Worm (Caenorhabditis elegans): ENCODE data around the gene vab-23.

The vab-23 gene

DNA sequence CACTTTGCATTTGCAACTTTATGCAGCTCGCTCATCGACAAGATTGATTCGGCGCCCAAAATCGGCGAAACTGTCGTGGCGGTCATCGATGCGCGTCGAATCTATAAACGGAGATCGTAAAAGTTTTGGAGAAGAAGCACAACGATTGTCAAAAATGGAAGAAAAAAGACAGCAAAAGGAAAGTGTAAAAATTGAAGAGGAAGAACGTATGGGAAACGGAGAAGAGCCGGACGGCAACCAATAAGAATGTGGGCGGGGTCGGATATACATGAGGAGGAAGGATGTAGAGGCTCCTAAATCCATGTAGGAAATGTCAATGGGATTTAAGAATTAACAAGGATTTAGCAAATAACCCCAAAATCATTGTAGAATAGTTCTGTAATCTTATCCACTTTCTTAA lies at the start of gene vab-23:
Gene vab-23 (minus strand): TSS at position 101 of the 400 bp plus-strand sequence.
- TF ChIP-seq ref-1 (GFP tag; conservative IDR thresholded peaks at IDR 0.05): no peak
- no peak for TF ChIP-seq klf-2 (GFP tag; conservative IDR thresholded peaks at IDR 0.05)
- TF ChIP-seq med-1 (GFP tag; optimal IDR thresholded peaks at IDR 0.05; ENCODE audit: insufficient read depth): no peak
- no peak for TF ChIP-seq flt-1 (GFP tag; IDR thresholded peaks at IDR 0.05)
- no peak for TF ChIP-seq ztf-29 (GFP tag; IDR thresholded peaks at IDR 0.05)
- TF ChIP-seq tab-1 (GFP tag; IDR thresholded peaks at IDR 0.05): no peak

DNA sequence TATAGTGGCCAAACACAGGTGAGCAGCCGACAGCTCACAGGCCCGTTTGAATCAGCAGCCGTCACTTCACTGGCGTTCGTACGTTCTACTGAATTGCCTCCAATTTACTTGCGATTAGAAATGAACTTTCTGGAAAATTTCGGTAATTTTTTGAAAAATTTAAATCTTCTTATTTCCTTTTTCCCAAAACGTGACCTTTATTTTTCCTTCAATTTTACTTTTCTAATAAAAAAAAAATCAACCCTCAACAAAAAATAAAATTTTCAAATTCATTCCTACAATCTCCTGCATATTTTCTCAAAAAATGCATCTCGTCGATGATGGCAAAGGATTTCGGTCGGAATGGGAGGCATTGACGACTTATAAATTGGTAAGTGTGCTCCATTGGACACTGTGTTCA lies 47.4 kb upstream of the vab-23 start, which contains the start of gene W03C9.8:
Gene W03C9.8 (plus strand): TSS at position 301 of the 400 bp plus-strand sequence.
- TF ChIP-seq T22C8.4 (GFP tag; IDR thresholded peaks at IDR 0.05): no peak
- TF ChIP-seq tab-1 (GFP tag; IDR thresholded peaks at IDR 0.05): no peak
- TF ChIP-seq ref-1 (GFP tag; conservative IDR thresholded peaks at IDR 0.05): no peak
- TF ChIP-seq med-1 (GFP tag; optimal IDR thresholded peaks at IDR 0.05; ENCODE audit: insufficient read depth): no peak
- no peak for TF ChIP-seq cog-1 (tag; optimal IDR thresholded peaks at IDR 0.05)
- TF ChIP-seq ztf-29 (GFP tag; IDR thresholded peaks at IDR 0.05): no peak
- TF ChIP-seq flt-1 (GFP tag; IDR thresholded peaks at IDR 0.05): no peak
- no peak for TF ChIP-seq klf-2 (GFP tag; conservative IDR thresholded peaks at IDR 0.05)
- no peak for TF ChIP-seq ztf-23 (GFP tag; IDR thresholded peaks at IDR 0.05)

DNA sequence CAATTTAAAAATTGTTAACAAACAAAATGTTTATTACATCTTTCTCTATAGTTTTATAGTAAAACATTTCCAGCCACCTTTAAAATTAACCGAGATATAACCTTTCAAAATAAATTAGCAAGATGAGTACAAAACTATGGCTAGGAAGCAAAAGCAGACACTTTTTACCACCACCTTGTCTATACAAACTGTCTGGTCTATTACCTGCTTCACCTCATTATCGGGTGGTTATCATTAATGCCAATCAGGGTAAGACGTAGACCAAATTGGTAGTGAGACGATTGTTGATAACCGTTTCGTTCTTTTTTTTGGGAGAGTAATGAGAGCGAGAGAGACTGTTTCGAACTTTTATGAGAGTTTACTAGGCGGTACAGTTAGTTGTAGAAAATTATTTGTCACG lies 35.4 kb upstream of the vab-23 start:
- TF ChIP-seq ztf-29 (GFP tag; IDR thresholded peaks at IDR 0.05) (no peak), cog-1 (tag; optimal IDR thresholded peaks at IDR 0.05) (no peak), T22C8.4 (GFP tag; IDR thresholded peaks at IDR 0.05) (no peak), med-1 (GFP tag; optimal IDR thresholded peaks at IDR 0.05; ENCODE audit: insufficient read depth) (no peak)

DNA sequence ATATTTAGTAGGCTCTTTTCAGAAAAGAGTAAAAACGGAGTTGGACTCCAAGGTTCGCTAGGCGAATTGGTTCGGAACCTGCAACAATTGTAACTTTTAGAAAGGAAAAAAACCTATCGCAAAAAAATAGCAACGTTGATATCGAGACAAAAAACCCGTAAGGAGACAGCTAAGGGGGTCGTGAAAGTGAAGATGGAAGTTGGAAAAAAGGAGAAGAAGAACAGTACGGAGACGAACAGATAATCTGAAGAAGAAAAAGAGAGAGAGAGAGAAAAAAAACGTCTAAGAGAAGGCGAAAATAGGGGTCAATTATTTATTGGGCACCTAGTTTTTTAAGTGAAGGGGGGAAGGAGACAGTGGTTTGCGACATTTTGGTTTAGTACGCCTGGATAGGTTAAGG lies 34.3 kb upstream of the vab-23 start, which contains the start of gene lin-29:
Gene lin-29 (minus strand): TSS at position 78 of the 400 bp plus-strand sequence.
- no peak for TF ChIP-seq cog-1 (tag; optimal IDR thresholded peaks at IDR 0.05)
- no peak for TF ChIP-seq ztf-23 (GFP tag; IDR thresholded peaks at IDR 0.05)
- TF ChIP-seq ref-1 (GFP tag; conservative IDR thresholded peaks at IDR 0.05): no peak
- TF ChIP-seq ztf-29 (GFP tag; IDR thresholded peaks at IDR 0.05): no peak

DNA sequence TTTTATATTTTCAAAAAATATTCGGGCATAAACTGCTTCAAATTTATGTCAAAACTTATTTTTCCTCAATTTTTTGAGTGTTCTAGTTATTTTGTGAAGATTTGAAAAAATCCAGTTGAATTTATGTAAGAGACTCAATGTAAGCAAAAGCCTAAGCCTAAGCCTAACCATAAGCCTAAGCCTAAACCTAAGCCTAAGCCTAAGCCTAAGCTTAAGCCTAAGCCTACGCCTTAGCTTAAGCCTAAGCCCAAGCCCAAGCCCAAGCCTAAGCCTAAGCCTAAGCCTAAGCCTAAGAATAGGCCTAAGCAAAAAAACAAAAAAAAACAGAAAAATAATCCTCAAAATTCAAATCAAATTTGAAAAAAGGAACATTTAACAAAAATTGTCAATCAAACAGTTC lies 29.1 kb upstream of the vab-23 start:
- TF ChIP-seq klf-2 (GFP tag; conservative IDR thresholded peaks at IDR 0.05) (no peak), ztf-29 (GFP tag; IDR thresholded peaks at IDR 0.05) (peak; percentile 52; the same call in 1 of the 2 replicates)

DNA sequence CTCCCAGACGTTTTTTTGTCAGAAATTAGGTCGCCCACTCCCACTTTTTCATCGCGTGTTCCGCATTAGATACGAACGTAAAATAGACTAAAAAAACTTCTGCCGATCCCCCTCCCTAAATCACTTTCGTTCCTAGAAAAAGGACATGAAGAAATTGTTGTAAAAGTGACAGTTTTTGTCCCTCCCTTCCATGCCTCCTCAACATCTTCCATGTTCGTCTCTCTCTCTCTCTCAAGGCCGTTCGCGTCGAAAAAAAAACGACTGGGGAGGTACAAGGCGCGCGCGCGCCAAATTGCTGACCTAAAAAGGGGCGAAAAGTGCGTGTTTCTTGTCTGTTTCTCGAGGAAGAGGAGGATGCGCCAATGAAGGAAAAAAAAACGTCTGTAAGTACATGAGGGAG lies 27.7 kb upstream of the vab-23 start:
- TF ChIP-seq ztf-23 (GFP tag; IDR thresholded peaks at IDR 0.05) (no peak), cog-1 (tag; optimal IDR thresholded peaks at IDR 0.05) (no peak), ref-1 (GFP tag; conservative IDR thresholded peaks at IDR 0.05) (no peak), T22C8.4 (GFP tag; IDR thresholded peaks at IDR 0.05) (no peak), klf-2 (GFP tag; conservative IDR thresholded peaks at IDR 0.05) (no peak), flt-1 (GFP tag; IDR thresholded peaks at IDR 0.05) (no peak), ztf-29 (GFP tag; IDR thresholded peaks at IDR 0.05) (no peak), tab-1 (GFP tag; IDR thresholded peaks at IDR 0.05) (no peak), med-1 (GFP tag; optimal IDR thresholded peaks at IDR 0.05; ENCODE audit: insufficient read depth) (no peak)

DNA sequence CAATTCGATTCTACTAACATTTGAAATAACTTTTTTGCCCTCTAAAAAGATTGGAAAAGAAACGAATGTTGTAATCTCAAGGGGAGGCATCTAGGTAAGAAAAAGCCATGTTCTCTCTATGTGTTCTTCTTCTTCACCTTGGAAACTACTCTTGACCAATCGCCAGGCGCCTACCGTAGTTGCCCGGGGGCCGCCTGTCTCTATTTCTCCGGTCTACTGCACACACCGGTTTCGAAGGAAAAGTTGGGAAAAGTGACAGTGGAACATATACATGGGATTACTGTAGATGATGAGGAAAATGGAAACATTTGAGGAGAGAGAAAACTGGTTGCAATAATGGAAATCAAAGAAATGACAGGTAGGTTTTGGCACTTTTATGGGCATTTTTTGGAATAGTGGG lies 25.5 kb upstream of the vab-23 start:
- TF ChIP-seq ztf-23 (GFP tag; IDR thresholded peaks at IDR 0.05): no peak
- no peak for TF ChIP-seq T22C8.4 (GFP tag; IDR thresholded peaks at IDR 0.05)
- no peak for TF ChIP-seq cog-1 (tag; optimal IDR thresholded peaks at IDR 0.05)
- no peak for TF ChIP-seq med-1 (GFP tag; optimal IDR thresholded peaks at IDR 0.05; ENCODE audit: insufficient read depth)
- TF ChIP-seq ref-1 (GFP tag; conservative IDR thresholded peaks at IDR 0.05): no peak
- no peak for TF ChIP-seq klf-2 (GFP tag; conservative IDR thresholded peaks at IDR 0.05)
- no peak for TF ChIP-seq tab-1 (GFP tag; IDR thresholded peaks at IDR 0.05)

DNA sequence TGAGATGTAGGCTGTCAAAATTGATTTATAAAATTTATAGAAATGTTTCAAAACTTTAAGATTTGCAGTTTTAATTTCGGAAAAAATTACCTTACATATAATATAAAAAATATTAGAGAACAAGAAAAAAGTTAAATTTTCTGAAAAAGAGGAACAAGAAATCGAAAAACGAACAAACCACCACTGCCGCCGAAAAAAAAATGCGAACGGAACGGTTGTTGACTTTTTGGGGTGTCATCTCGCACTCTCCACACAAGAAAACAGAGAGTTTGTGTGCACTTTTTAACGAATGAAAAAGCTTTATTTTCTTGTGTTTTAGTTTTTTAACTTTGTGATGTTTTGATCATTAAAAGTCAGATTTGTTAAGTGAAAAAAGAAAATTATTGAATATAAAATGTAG lies 24.2 kb upstream of the vab-23 start:
- TF ChIP-seq tab-1 (GFP tag; IDR thresholded peaks at IDR 0.05) (no peak), klf-2 (GFP tag; conservative IDR thresholded peaks at IDR 0.05) (no peak), ztf-29 (GFP tag; IDR thresholded peaks at IDR 0.05) (no peak), med-1 (GFP tag; optimal IDR thresholded peaks at IDR 0.05; ENCODE audit: insufficient read depth) (no peak), flt-1 (GFP tag; IDR thresholded peaks at IDR 0.05) (no peak), ztf-23 (GFP tag; IDR thresholded peaks at IDR 0.05) (no peak), ref-1 (GFP tag; conservative IDR thresholded peaks at IDR 0.05) (no peak), T22C8.4 (GFP tag; IDR thresholded peaks at IDR 0.05) (no peak), cog-1 (tag; optimal IDR thresholded peaks at IDR 0.05) (no peak)

DNA sequence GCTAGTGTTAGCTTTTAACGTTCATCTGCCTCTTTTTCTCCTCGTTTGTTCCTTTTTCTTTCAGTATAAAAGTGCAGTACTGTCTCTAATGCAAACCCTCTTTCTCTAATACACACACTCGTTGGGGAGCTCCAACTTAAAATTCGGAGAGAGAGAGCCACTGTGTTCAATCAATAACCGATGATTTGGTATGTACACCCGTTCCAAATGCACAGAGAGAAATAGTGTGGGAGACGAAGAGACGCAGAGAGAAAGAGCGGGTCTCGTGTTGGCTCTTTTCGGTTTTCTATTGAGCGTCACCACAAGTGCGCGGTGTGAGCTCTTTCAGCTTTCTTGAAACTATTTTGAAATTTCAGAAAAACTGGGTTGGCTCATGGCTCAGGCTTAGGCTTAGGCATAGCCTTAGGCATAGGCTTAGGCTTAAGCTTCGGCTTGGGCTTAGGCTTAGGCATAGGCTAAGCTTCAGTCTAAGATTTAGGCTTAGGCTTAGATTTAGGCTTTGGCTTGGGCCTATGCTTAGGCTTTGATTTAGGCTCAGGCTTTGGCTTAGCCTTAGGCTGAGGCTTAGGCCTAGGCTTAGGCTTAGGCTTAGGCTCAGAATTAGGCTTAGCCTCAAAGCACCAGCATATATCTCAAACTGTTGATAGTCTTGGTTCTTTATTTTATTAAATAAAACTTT lies 22.7 kb upstream of the vab-23 start:
- TF ChIP-seq ztf-23 (GFP tag; IDR thresholded peaks at IDR 0.05) (no peak), ref-1 (GFP tag; conservative IDR thresholded peaks at IDR 0.05) (0 out of 2 replicates have a peak, but pooled peaks have one; percentile 12), T22C8.4 (GFP tag; IDR thresholded peaks at IDR 0.05) (no peak), ztf-29 (GFP tag; IDR thresholded peaks at IDR 0.05) (peak; percentile 65; the same call in 1 of the 2 replicates)

DNA sequence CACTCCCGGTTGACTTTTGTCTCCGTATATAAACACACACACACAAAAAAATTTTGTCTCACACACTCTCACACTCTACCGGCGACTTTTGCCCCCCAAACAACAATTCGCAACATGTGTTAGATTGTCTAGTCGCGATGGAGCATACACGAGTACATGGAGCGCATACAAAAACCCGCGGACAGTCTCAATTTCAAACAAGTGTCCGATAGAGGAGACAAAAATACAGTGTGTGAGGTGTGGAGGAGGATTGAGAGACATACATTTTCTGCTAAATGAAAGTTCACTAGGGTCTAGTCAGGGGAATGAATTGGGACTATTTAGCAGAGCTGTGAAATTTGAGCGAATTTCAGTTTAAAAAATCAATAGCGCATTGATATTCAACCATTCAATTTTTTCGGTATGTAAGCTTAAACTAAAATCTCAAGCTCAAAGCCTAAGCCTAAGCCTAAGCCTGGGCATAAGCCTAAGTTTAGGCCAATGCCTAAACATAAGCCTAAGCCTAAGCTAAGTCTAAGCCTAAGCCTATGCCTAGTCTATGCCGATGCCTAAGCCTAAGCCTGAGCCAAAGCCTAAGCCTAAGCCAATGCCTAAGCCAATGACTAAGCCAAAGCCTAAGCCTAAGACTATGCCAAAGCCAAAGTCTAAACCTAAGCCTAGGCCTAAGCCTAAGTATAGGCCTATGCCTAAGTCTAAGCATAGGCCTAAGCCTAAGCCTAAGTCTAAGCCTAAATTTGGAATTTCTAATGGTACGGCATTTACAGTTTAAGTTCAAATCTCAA lies 21.9 kb upstream of the vab-23 start:
- no peak for TF ChIP-seq klf-2 (GFP tag; conservative IDR thresholded peaks at IDR 0.05)
- TF ChIP-seq ztf-23 (GFP tag; IDR thresholded peaks at IDR 0.05): no peak
- TF ChIP-seq flt-1 (GFP tag; IDR thresholded peaks at IDR 0.05): no peak
- no peak for TF ChIP-seq T22C8.4 (GFP tag; IDR thresholded peaks at IDR 0.05)
- no peak for TF ChIP-seq cog-1 (tag; optimal IDR thresholded peaks at IDR 0.05)
- TF ChIP-seq ref-1 (GFP tag; conservative IDR thresholded peaks at IDR 0.05): no peak
- TF ChIP-seq ztf-29 (GFP tag; IDR thresholded peaks at IDR 0.05): no peak
- TF ChIP-seq med-1 (GFP tag; optimal IDR thresholded peaks at IDR 0.05; ENCODE audit: insufficient read depth): no peak
- TF ChIP-seq tab-1 (GFP tag; IDR thresholded peaks at IDR 0.05): no peak
